Worm (Caenorhabditis elegans) whole organism, midembryonic: ENCODE data around the gene sdz-36.

ENCODE experiments used
- cog-1 ChIP-seq: sonication (generic microtip); optimal IDR thresholded peaks from 2 replicates; lab custom pipeline; 2016; ENCODE audit warnings: missing genetic modification characterization, missing compliant biosample characterization
- flt-1 ChIP-seq: fragments of 200-800 bp; sonication (Bioruptor generic); IDR thresholded peaks from 2 replicates; pipeline ENCODE4 v1.3.6; 2022; ENCODE audit warnings: missing genetic modification characterization, missing compliant biosample characterization
- klf-2 ChIP-seq: fragments of 200-800 bp; sonication (Bioruptor generic); conservative IDR thresholded peaks from 2 replicates; pipeline ENCODE4 v1.3.6; 2022; ENCODE audit warnings: missing genetic modification reagents, missing genetic modification characterization, missing compliant biosample characterization
- med-1 ChIP-seq: sonication (generic microtip); optimal IDR thresholded peaks from 2 replicates; lab custom pipeline; 2017; ENCODE audit warnings: missing genetic modification characterization, mild to moderate bottlenecking, missing compliant biosample characterization, antibody characterized with exemption, missing genetic modification reagents; ENCODE audit not compliant: insufficient read depth
- ref-1 ChIP-seq: fragments of 200-800 bp; sonication (Bioruptor generic); conservative IDR thresholded peaks from 2 replicates; pipeline ENCODE4 v1.3.6; 2022; ENCODE audit warnings: missing genetic modification reagents, missing genetic modification characterization, missing compliant biosample characterization
- tab-1 ChIP-seq: fragments of 200-800 bp; sonication (Bioruptor generic); IDR thresholded peaks from 2 replicates; pipeline ENCODE4 v1.3.6; 2022; ENCODE audit warnings: missing genetic modification characterization, missing compliant biosample characterization
- ztf-23 ChIP-seq: fragments of 200-800 bp; sonication (Bioruptor generic); IDR thresholded peaks from 2 replicates; pipeline ENCODE4 v1.3.6; 2022; ENCODE audit warnings: missing genetic modification reagents, missing genetic modification characterization, missing compliant biosample characterization
- ztf-29 ChIP-seq: fragments of 200-800 bp; sonication (Bioruptor generic); IDR thresholded peaks from 2 replicates; pipeline ENCODE4 v1.3.6; 2022; ENCODE audit warnings: missing genetic modification reagents, missing genetic modification characterization, missing compliant biosample characterization

- no peak for TF ChIP-seq tab-1 (GFP tag; lab: Robert Waterston, UW)
- TF ChIP-seq ztf-23, result no peak
- TF ChIP-seq ref-1 (GFP tag; lab: Robert Waterston, UW), result no peak
- TF ChIP-seq ztf-29 (GFP tag; lab: Robert Waterston, UW), result no peak
- no peak for TF ChIP-seq cog-1
- TF ChIP-seq flt-1 (GFP tag; lab: Robert Waterston, UW), result no peak
- TF ChIP-seq klf-2 (GFP tag; lab: Robert Waterston, UW), result no peak
- no peak for TF ChIP-seq med-1 (GFP tag; lab: Kevin White, UChicago)
Measured at ce11 chrIV:9679296-9679695, 11.4 kb upstream of the sdz-36 start.
